Fruit fly (Drosophila melanogaster) whole organism, embryonic: ENCODE data around the gene Pex2.

Experiments
- BEAF-32 ChIP-seq: fragments of 200-800 bp; sonication (Bioruptor generic); optimal IDR thresholded peaks from 3 replicates; lab custom pipeline; 2017; ENCODE audit warnings: missing biosample characterization, missing genetic modification characterization, mild to moderate bottlenecking, moderate library complexity, missing genetic modification reagents
- CG14860 ChIP-seq: fragments of 200-800 bp; sonication (Bioruptor generic); IDR thresholded peaks from 3 replicates; pipeline ENCODE4 v1.3.6; 2022; ENCODE audit warnings: missing biosample characterization, missing genetic modification characterization; ENCODE audit not compliant: partially characterized antibody
- CG33557 ChIP-seq: fragments of 200-800 bp; sonication (Bioruptor generic); optimal IDR thresholded peaks from 2 replicates; lab custom pipeline; 2019; ENCODE audit warnings: missing biosample characterization, mild to moderate bottlenecking, missing genetic modification characterization, moderate library complexity
- CG7556 ChIP-seq: fragments of 200-800 bp; sonication (Bioruptor generic); optimal IDR thresholded peaks from 2 replicates; lab custom pipeline; 2017; ENCODE audit warnings: missing biosample characterization, mild to moderate bottlenecking, missing genetic modification characterization
- CG9727 ChIP-seq: fragments of 200-800 bp; sonication (Bioruptor generic); optimal IDR thresholded peaks from 3 replicates; lab custom pipeline; 2017; ENCODE audit warnings: missing biosample characterization, mild to moderate bottlenecking, missing genetic modification characterization
- Doc3 ChIP-seq: fragments of 200-800 bp; sonication (Bioruptor generic); IDR thresholded peaks from 3 replicates; pipeline ENCODE4 v1.3.6; 2022; ENCODE audit warnings: missing biosample characterization, missing genetic modification characterization; ENCODE audit not compliant: partially characterized antibody
- HLH54F ChIP-seq: fragments of 200-800 bp; sonication (Bioruptor generic); optimal IDR thresholded peaks from 3 replicates; lab custom pipeline; 2016; ENCODE audit warnings: missing biosample characterization, missing genetic modification characterization
- Mes4 ChIP-seq: fragments of 200-800 bp; sonication (Bioruptor generic); optimal IDR thresholded peaks from 2 replicates; lab custom pipeline; 2016; ENCODE audit warnings: missing biosample characterization, missing genetic modification characterization
- Nf-YA ChIP-seq: fragments of 200-800 bp; sonication (Bioruptor generic); IDR thresholded peaks from 2 replicates; pipeline ENCODE4 v1.3.6; 2022; ENCODE audit warnings: missing biosample characterization, missing genetic modification characterization
- bab2 ChIP-seq: fragments of 200-800 bp; sonication (Bioruptor generic); optimal IDR thresholded peaks from 2 replicates; lab custom pipeline; 2016; ENCODE audit warnings: missing biosample characterization, missing genetic modification characterization
- tx ChIP-seq: fragments of 200-800 bp; sonication (Bioruptor generic); optimal IDR thresholded peaks from 2 replicates; lab custom pipeline; 2016; ENCODE audit warnings: missing biosample characterization, missing genetic modification characterization

- TF ChIP-seq CG9727 = no peak
- no peak for TF ChIP-seq Mes4 (GFP tag; lab: Kevin White, UChicago)
- TF ChIP-seq HLH54F = no peak
- TF ChIP-seq tx (GFP tag; lab: Kevin White, UChicago) = no peak
- no peak for TF ChIP-seq CG14860
- no peak for TF ChIP-seq CG7556 (GFP tag; lab: Kevin White, UChicago)
- TF ChIP-seq bab2 (GFP tag; lab: Kevin White, UChicago) = no peak
- TF ChIP-seq CG33557 (GFP tag; lab: Kevin White, UChicago) = no peak
- TF ChIP-seq BEAF-32 = no peak
- no peak for TF ChIP-seq Nf-YA
- no peak for TF ChIP-seq Doc3 (GFP tag; lab: Robert Waterston, UW)
These were observed 32.7 kb downstream of the Pex2 start for dm6 chr3L:8371538-8371937.
